Fruit fly (Drosophila melanogaster): Measurements from ENCODE around the gene Septin4.

The Septin4 gene

dm6 chrX:16723203-16724173, 28.5 kb upstream of the Septin4 start (continued):
- TF ChIP-seq Pdp1 (GFP tag; optimal IDR thresholded peaks at IDR 0.05) (peak; percentile 34 to 35), Ssrp (tag; optimal IDR thresholded peaks at IDR 0.05) (peak; percentile 79), ind (GFP tag; optimal IDR thresholded peaks at IDR 0.05) (peak; percentile 34), CG8281 (tag; optimal IDR thresholded peaks at IDR 0.05) (peak; percentile 57), Dref (GFP tag; IDR thresholded peaks at IDR 0.05) (no peak), Med (GFP tag) (peak; percentile 77), CG16863 (GFP tag; optimal IDR thresholded peaks at IDR 0.05) (peak; percentile 19), en (GFP tag; optimal IDR thresholded peaks at IDR 0.05) (peak; percentile 33), HLH3B (GFP tag; IDR thresholded peaks at IDR 0.05) (peak; percentile 54), dysf (GFP tag; IDR thresholded peaks at IDR 0.05) (peak; percentile 81), Abd-B (GFP tag; optimal IDR thresholded peaks at IDR 0.05) (peak; percentile 69), Hmr (GFP tag; optimal IDR thresholded peaks at IDR 0.05) (peak; percentile 85), bsh (GFP tag; optimal IDR thresholded peaks at IDR 0.05) (peak in 1 of 2 experiments; percentile 81), CG32767 (GFP tag; IDR thresholded peaks at IDR 0.05) (peak; percentile 78), tll (GFP tag; optimal IDR thresholded peaks at IDR 0.05) (no peak), stc (GFP tag; IDR thresholded peaks at IDR 0.05) (peak; percentile 59), H15 (GFP tag; IDR thresholded peaks at IDR 0.05) (peak; percentile 63; the same call in 1 of the 3 replicates), cg (GFP tag; optimal IDR thresholded peaks at IDR 0.05) (peak; percentile 56), Dbx (GFP tag; IDR thresholded peaks at IDR 0.05) (peak; percentile 40; the same call in 1 of the 3 replicates), sens (GFP tag) (peak; percentile 96), CG10543 (GFP tag; optimal IDR thresholded peaks at IDR 0.05) (peak; percentile 38), eve (GFP tag; optimal IDR thresholded peaks at IDR 0.05) (peak in 1 of 2 experiments; percentile 72), CG18764 (GFP tag; optimal IDR thresholded peaks at IDR 0.05) (peak; percentile 10), CG2129 (GFP tag; IDR thresholded peaks at IDR 0.05; ENCODE audit: partially characterized antibody) (no peak), rib (GFP tag; IDR thresholded peaks at IDR 0.05) (0 out of 2 replicates have a peak, but pooled peaks have one; percentile 13), slou (GFP tag; optimal IDR thresholded peaks at IDR 0.05) (peak; percentile 10), Lhr (GFP tag; optimal IDR thresholded peaks at IDR 0.05) (no peak), her (GFP tag; optimal IDR thresholded peaks at IDR 0.05) (no peak), CG10366 (GFP tag; IDR thresholded peaks at IDR 0.05) (peak; percentile 67), NFAT (GFP tag; IDR thresholded peaks at IDR 0.05) (0 out of 2 replicates have a peak, but pooled peaks have one; percentile 39), az2 (GFP tag; optimal IDR thresholded peaks at IDR 0.05) (peak; percentile 74), oc (tag; optimal IDR thresholded peaks at IDR 0.05) (peak; percentile 50), lilli (GFP tag; optimal IDR thresholded peaks at IDR 0.05) (peak; percentile 74), nmo (GFP tag; optimal IDR thresholded peaks at IDR 0.05) (peak; percentile 91), Ravus (GFP tag; IDR thresholded peaks at IDR 0.05) (peak; percentile 15; the same call in 1 of the 2 replicates), lov (optimal IDR thresholded peaks at IDR 0.05) (no peak), lov (GFP tag; IDR thresholded peaks at IDR 0.05) (no peak), NC2β (GFP tag; optimal IDR thresholded peaks at IDR 0.05) (peak; percentile 21), Eip74EF (GFP tag; optimal IDR thresholded peaks at IDR 0.05) (peak in 1 of 2 experiments; percentile 49), dimm (GFP tag; IDR thresholded peaks at IDR 0.05) (0 out of 2 replicates have a peak, but pooled peaks have one; percentile 22), fd96Cb (tag; optimal IDR thresholded peaks at IDR 0.05) (peak; percentile 61), salm (tag; optimal IDR thresholded peaks at IDR 0.05) (peak; percentile 69), Asciz (GFP tag; optimal IDR thresholded peaks at IDR 0.05) (peak; percentile 32), CG1832 (GFP tag; optimal IDR thresholded peaks at IDR 0.05) (no peak), Gug (GFP tag; IDR thresholded peaks at IDR 0.05) (peak; percentile 12; the same call in 1 of the 4 replicates), scrt (GFP tag; optimal IDR thresholded peaks at IDR 0.05) (peak; percentile 24), CG18599 (GFP tag; optimal IDR thresholded peaks at IDR 0.05) (peak; percentile 75)

All from whole organism, embryonic.